Worm (Caenorhabditis elegans) whole organism, mixed stage, embryonic: Measurements from ENCODE around the gene C34B4.4.

Experiments
- elt-3 ChIP-seq: fragments of 150-350 bp; optimal IDR thresholded peaks from 2 replicates; lab custom pipeline; 2014; ENCODE audit warnings: missing biosample characterization, missing genetic modification characterization
- nhr-2 ChIP-seq: fragments of 150-350 bp; optimal IDR thresholded peaks from 2 replicates; lab custom pipeline; 2014; ENCODE audit warnings: missing biosample characterization, missing genetic modification characterization
- nhr-237 ChIP-seq: fragments of 150-350 bp; optimal IDR thresholded peaks from 2 replicates; lab custom pipeline; 2014; ENCODE audit warnings: missing biosample characterization, missing genetic modification characterization
- snpc-4 ChIP-seq: fragments of 150-350 bp; optimal IDR thresholded peaks from 2 replicates; lab custom pipeline; 2014; ENCODE audit warnings: missing biosample characterization, missing genetic modification characterization
- tbx-8 ChIP-seq: fragments of 200-800 bp; sonication (Bioruptor generic); optimal IDR thresholded peaks from 2 replicates; lab custom pipeline; 2018; ENCODE audit warnings: mild to moderate bottlenecking, missing genetic modification characterization, moderate library complexity, missing compliant biosample characterization

- TF ChIP-seq nhr-237 (no peak), tbx-8 (GFP tag; lab: Kevin White, UChicago) (no peak), elt-3 (tag; lab: Kevin White, UChicago) (no peak), nhr-2 (tag; lab: Kevin White, UChicago) (no peak), snpc-4 (tag; lab: Kevin White, UChicago) (no peak)
Measured at ce11 chrV:13049149-13049610, 41.0 kb upstream of the C34B4.4 start, which contains the start of gene W07G4.8.
